Worm (Caenorhabditis elegans) whole organism, L2 larva: ENCODE measurements around the gene irld-27.

ENCODE experiments used
- fos-1 ChIP-seq: fragments of 150-350 bp; optimal IDR thresholded peaks from 2 replicates; lab custom pipeline; 2014; ENCODE audit warnings: missing biosample characterization, missing genetic modification characterization
- lin-13 ChIP-seq: fragments of 150-350 bp; optimal IDR thresholded peaks from 2 replicates; lab custom pipeline; 2014; ENCODE audit warnings: missing biosample characterization, missing genetic modification reagents, missing genetic modification characterization
- lin-39 ChIP-seq: fragments of 150-350 bp; optimal IDR thresholded peaks from 2 replicates; lab custom pipeline; 2014; ENCODE audit warnings: missing biosample characterization, missing genetic modification reagents, missing genetic modification characterization
- nhr-129 ChIP-seq: fragments of 150-350 bp; optimal IDR thresholded peaks from 2 replicates; lab custom pipeline; 2014; ENCODE audit warnings: missing biosample characterization, missing genetic modification characterization
- nhr-6 ChIP-seq: fragments of 150-350 bp; optimal IDR thresholded peaks from 2 replicates; lab custom pipeline; 2014; ENCODE audit warnings: missing biosample characterization, missing genetic modification characterization
- snpc-4 ChIP-seq: fragments of 150-350 bp; optimal IDR thresholded peaks from 2 replicates; lab custom pipeline; 2014; ENCODE audit warnings: missing biosample characterization, missing genetic modification characterization
- unc-39 ChIP-seq: fragments of 150-350 bp; optimal IDR thresholded peaks from 2 replicates; lab custom pipeline; 2014; ENCODE audit warnings: missing biosample characterization, missing genetic modification characterization

ce11 chrII:3332039-3332438 is at the start of gene irld-27:
- TF ChIP-seq nhr-6 (tag; lab: Kevin White, UChicago) (no peak), unc-39 (no peak), snpc-4 (tag; lab: Kevin White, UChicago) (no peak), nhr-129 (tag; lab: Kevin White, UChicago) (no peak), lin-13 (GFP tag; lab: Kevin White, UChicago) (no peak), fos-1 (tag; lab: Kevin White, UChicago) (no peak), lin-39 (tag; lab: Kevin White, UChicago) (no peak)
